Worm (Caenorhabditis elegans) whole organism, mixed stage, embryonic: ENCODE data around the gene F21C10.11.

Experiments used
- bed-3 ChIP-seq: fragments of 200-800 bp; sonication (Bioruptor generic); optimal IDR thresholded peaks from 3 replicates; lab custom pipeline; 2018; ENCODE audit warnings: mild to moderate bottlenecking, missing genetic modification characterization, moderate library complexity, missing compliant biosample characterization
- blmp-1 ChIP-seq: fragments of 150-350 bp; optimal IDR thresholded peaks from 2 replicates; lab custom pipeline; 2014; ENCODE audit warnings: missing biosample characterization, missing genetic modification characterization
- lin-13 ChIP-seq: fragments of 150-350 bp; optimal IDR thresholded peaks from 2 replicates; lab custom pipeline; 2014; ENCODE audit warnings: missing biosample characterization, missing genetic modification characterization
- mls-2 ChIP-seq: sonication (generic microtip); optimal IDR thresholded peaks from 2 replicates; lab custom pipeline; 2016; ENCODE audit warnings: mild to moderate bottlenecking, missing genetic modification characterization, moderate library complexity, missing compliant biosample characterization
- pha-4 ChIP-seq: fragments of 150-350 bp; optimal IDR thresholded peaks from 2 replicates; lab custom pipeline; 2018; ENCODE audit warnings: missing biosample characterization, missing genetic modification reagents, missing genetic modification characterization
- snpc-4 ChIP-seq: fragments of 150-350 bp; optimal IDR thresholded peaks from 2 replicates; lab custom pipeline; 2014; ENCODE audit warnings: missing biosample characterization, missing genetic modification characterization
- unc-62 ChIP-seq: fragments of 150-350 bp; optimal IDR thresholded peaks from 2 replicates; lab custom pipeline; 2014; ENCODE audit warnings: missing biosample characterization, missing genetic modification reagents, missing genetic modification characterization

DNA sequence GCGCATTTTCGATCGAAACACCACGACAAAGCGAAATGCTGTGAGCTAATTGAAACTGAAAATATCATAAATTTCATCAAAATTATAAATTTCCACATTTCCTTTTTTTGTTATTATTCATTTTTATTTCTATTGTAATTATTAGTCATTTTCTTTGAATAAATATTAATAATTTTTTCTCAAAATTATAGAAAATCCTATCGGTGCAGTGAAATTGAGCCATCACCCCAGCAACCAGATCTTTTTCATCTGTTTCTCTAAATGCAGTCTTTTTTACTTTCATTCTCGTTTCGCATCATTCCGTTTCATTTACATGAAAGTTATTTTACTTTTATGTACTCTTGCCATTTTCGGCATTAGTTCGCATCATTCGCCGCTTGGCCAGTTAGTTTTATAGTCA is 1.3 kb upstream of the F21C10.11 start, which contains the start of gene F21C10.13:
- TF ChIP-seq unc-62 (GFP tag; lab: Kevin White, UChicago), result no peak
- no peak for TF ChIP-seq snpc-4 (tag; lab: Kevin White, UChicago)
- TF ChIP-seq blmp-1 (tag; lab: Kevin White, UChicago), result no peak
- no peak for TF ChIP-seq mls-2
- TF ChIP-seq pha-4 (tag; lab: Kevin White, UChicago), result no peak
- no peak for TF ChIP-seq lin-13 (tag; lab: Kevin White, UChicago)
- no peak for TF ChIP-seq bed-3 (GFP tag; lab: Kevin White, UChicago)
